Fruit fly (Drosophila melanogaster): Measurements from ENCODE around the gene twe.

- TF ChIP-seq OdsH (GFP tag; optimal IDR thresholded peaks at IDR 0.05): peak; percentile 72
- TF ChIP-seq GATAd (GFP tag; optimal IDR thresholded peaks at IDR 0.05): no peak
- peak; percentile 10 for TF ChIP-seq dsf (GFP tag; optimal IDR thresholded peaks at IDR 0.05; ENCODE audit: borderline replicate concordance)
- TF ChIP-seq usp (GFP tag; optimal IDR thresholded peaks at IDR 0.05): no peak
- TF ChIP-seq Myc (optimal IDR thresholded peaks at IDR 0.05): no peak
- TF ChIP-seq sv (GFP tag; optimal IDR thresholded peaks at IDR 0.05): peak; percentile 51
- TF ChIP-seq pan (optimal IDR thresholded peaks at IDR 0.05): no peak
- no peak for TF ChIP-seq dl (GFP tag; optimal IDR thresholded peaks at IDR 0.05; ENCODE audit: insufficient read depth in 1 of 2, partially characterized antibody in 2 of 2)
- TF ChIP-seq psq (GFP tag; optimal IDR thresholded peaks at IDR 0.05): peak; percentile 71
- TF ChIP-seq Dfd (GFP tag; optimal IDR thresholded peaks at IDR 0.05): no peak
- no peak for TF ChIP-seq lola (GFP tag; optimal IDR thresholded peaks at IDR 0.05)
- TF ChIP-seq Vsx2 (GFP tag; optimal IDR thresholded peaks at IDR 0.05; ENCODE audit: partially characterized antibody): peak; percentile 72
- no peak for TF ChIP-seq CrebA (GFP tag; optimal IDR thresholded peaks at IDR 0.05; ENCODE audit: borderline replicate concordance)
- no peak for TF ChIP-seq Dif (GFP tag; optimal IDR thresholded peaks at IDR 0.05; ENCODE audit: partially characterized antibody)
Measured at dm6 chr2L:16257227-16258071, 4.2 kb downstream of the twe start, which contains the start of the genes PRL-1 and EndoGI.
